Worm (Caenorhabditis elegans): Measurements from ENCODE around the gene K09C8.7.

The K09C8.7 gene

ce11 chrX:10989286-10989685 lies 38.1 kb upstream of the K09C8.7 start:
- TF ChIP-seq jun-1 (tag; optimal IDR thresholded peaks at IDR 0.05) (no peak), pha-4 (tag; optimal IDR thresholded peaks at IDR 0.05) (no peak), skn-1 (tag; optimal IDR thresholded peaks at IDR 0.05) (no peak), nhr-76 (tag; optimal IDR thresholded peaks at IDR 0.05) (no peak), ceh-28 (tag; optimal IDR thresholded peaks at IDR 0.05) (no peak), pqm-1 (tag; optimal IDR thresholded peaks at IDR 0.05) (no peak), daf-12 (tag; optimal IDR thresholded peaks at IDR 0.05) (no peak), nhr-43 (tag; optimal IDR thresholded peaks at IDR 0.05; ENCODE audit: poor library complexity, severe bottlenecking) (no peak), fos-1 (tag; optimal IDR thresholded peaks at IDR 0.05) (no peak), nhr-77 (tag; optimal IDR thresholded peaks at IDR 0.05) (no peak), lsy-12 (tag; optimal IDR thresholded peaks at IDR 0.05) (no peak), ztf-4 (tag; optimal IDR thresholded peaks at IDR 0.05) (no peak), eor-1 (tag; optimal IDR thresholded peaks at IDR 0.05) (no peak), nhr-25 (tag; optimal IDR thresholded peaks at IDR 0.05) (no peak), mdl-1 (tag; optimal IDR thresholded peaks at IDR 0.05) (no peak), mml-1 (tag; optimal IDR thresholded peaks at IDR 0.05) (no peak)

ce11 chrX:10982051-10982450 lies 30.9 kb upstream of the K09C8.7 start, which contains the start of gene ver-4:
Gene ver-4, plus strand, starts transcription at chrX:10982351.
- TF ChIP-seq nhr-23 (tag; optimal IDR thresholded peaks at IDR 0.05), result no peak
- no peak for TF ChIP-seq mml-1 (tag; optimal IDR thresholded peaks at IDR 0.05)
- TF ChIP-seq nhr-77 (tag; optimal IDR thresholded peaks at IDR 0.05), result no peak
- no peak for TF ChIP-seq sea-2 (GFP tag; optimal IDR thresholded peaks at IDR 0.05)
- TF ChIP-seq fkh-2 (tag; optimal IDR thresholded peaks at IDR 0.05), result no peak
- TF ChIP-seq ztf-11 (tag; optimal IDR thresholded peaks at IDR 0.05), result no peak
- TF ChIP-seq unc-39 (tag; optimal IDR thresholded peaks at IDR 0.05), result no peak
- TF ChIP-seq ceh-16 (tag; optimal IDR thresholded peaks at IDR 0.05), result no peak

- TF ChIP-seq aly-2 (tag; optimal IDR thresholded peaks at IDR 0.05) (no peak), egl-27 (tag; optimal IDR thresholded peaks at IDR 0.05) (no peak), tbx-2 (tag; optimal IDR thresholded peaks at IDR 0.05) (no peak), skn-1 (tag; optimal IDR thresholded peaks at IDR 0.05) (no peak), lin-15B (tag; optimal IDR thresholded peaks at IDR 0.05) (no peak), ceh-82 (tag; optimal IDR thresholded peaks at IDR 0.05) (no peak)
These were observed 30.2 kb upstream of the K09C8.7 start for ce11 chrX:10981374-10981773.

- TF ChIP-seq egl-5 (tag; optimal IDR thresholded peaks at IDR 0.05), result no peak
- no peak for TF ChIP-seq unc-39 (tag; optimal IDR thresholded peaks at IDR 0.05)
- TF ChIP-seq daf-12 (tag; optimal IDR thresholded peaks at IDR 0.05), result no peak
- no peak for TF ChIP-seq lin-15B (tag; optimal IDR thresholded peaks at IDR 0.05)
- TF ChIP-seq nhr-77 (tag; optimal IDR thresholded peaks at IDR 0.05), result no peak
- TF ChIP-seq egl-27 (tag; optimal IDR thresholded peaks at IDR 0.05), result no peak
- TF ChIP-seq mml-1 (tag; optimal IDR thresholded peaks at IDR 0.05), result no peak
- TF ChIP-seq fkh-10 (GFP tag; optimal IDR thresholded peaks at IDR 0.05), result no peak
- no peak for TF ChIP-seq pqm-1 (tag; optimal IDR thresholded peaks at IDR 0.05)
- TF ChIP-seq lin-39 (tag; optimal IDR thresholded peaks at IDR 0.05), result no peak
- TF ChIP-seq fos-1 (tag; optimal IDR thresholded peaks at IDR 0.05), result no peak
- no peak for TF ChIP-seq ceh-82 (tag; optimal IDR thresholded peaks at IDR 0.05)
These were observed 28.0 kb upstream of the K09C8.7 start, which contains the start of gene pxn-2 for ce11 chrX:10979186-10979585. Gene pxn-2, minus strand, starts transcription at chrX:10979286.

- TF ChIP-seq pha-4 (tag; optimal IDR thresholded peaks at IDR 0.05), result no peak
- TF ChIP-seq aly-2 (tag; optimal IDR thresholded peaks at IDR 0.05), result no peak
- no peak for TF ChIP-seq skn-1 (tag; optimal IDR thresholded peaks at IDR 0.05)
- no peak for TF ChIP-seq fos-1 (tag; optimal IDR thresholded peaks at IDR 0.05)
- no peak for TF ChIP-seq egl-27 (tag; optimal IDR thresholded peaks at IDR 0.05)
- TF ChIP-seq eor-1 (tag; optimal IDR thresholded peaks at IDR 0.05), result no peak
- TF ChIP-seq ceh-28 (tag; optimal IDR thresholded peaks at IDR 0.05), result no peak
- TF ChIP-seq lin-15B (tag; optimal IDR thresholded peaks at IDR 0.05), result no peak
- no peak for TF ChIP-seq unc-39 (tag; optimal IDR thresholded peaks at IDR 0.05)
- no peak for TF ChIP-seq pqm-1 (tag; optimal IDR thresholded peaks at IDR 0.05)
- no peak for TF ChIP-seq lin-39 (tag; optimal IDR thresholded peaks at IDR 0.05)
- TF ChIP-seq nhr-43 (tag; optimal IDR thresholded peaks at IDR 0.05; ENCODE audit: poor library complexity, severe bottlenecking), result no peak
- TF ChIP-seq zag-1 (tag; optimal IDR thresholded peaks at IDR 0.05), result no peak
- TF ChIP-seq elt-2 (tag; optimal IDR thresholded peaks at IDR 0.05), result no peak
- no peak for TF ChIP-seq tbx-2 (tag; optimal IDR thresholded peaks at IDR 0.05)
- TF ChIP-seq elt-3 (tag; optimal IDR thresholded peaks at IDR 0.05), result no peak
- TF ChIP-seq egl-5 (tag; optimal IDR thresholded peaks at IDR 0.05), result no peak
- no peak for TF ChIP-seq lsy-12 (tag; optimal IDR thresholded peaks at IDR 0.05)
- no peak for TF ChIP-seq mml-1 (tag; optimal IDR thresholded peaks at IDR 0.05)
- no peak for TF ChIP-seq nhr-23 (tag; optimal IDR thresholded peaks at IDR 0.05)
These were observed 25.4 kb upstream of the K09C8.7 start for ce11 chrX:10976447-10977196.

All from whole organism, L3 larva.